Worm (Caenorhabditis elegans): Measurements from ENCODE around the gene pafo-1.
A peak's percentile ranks its signal among the peaks of the same experiment; 100 is the strongest.

Gene pafo-1

DNA sequence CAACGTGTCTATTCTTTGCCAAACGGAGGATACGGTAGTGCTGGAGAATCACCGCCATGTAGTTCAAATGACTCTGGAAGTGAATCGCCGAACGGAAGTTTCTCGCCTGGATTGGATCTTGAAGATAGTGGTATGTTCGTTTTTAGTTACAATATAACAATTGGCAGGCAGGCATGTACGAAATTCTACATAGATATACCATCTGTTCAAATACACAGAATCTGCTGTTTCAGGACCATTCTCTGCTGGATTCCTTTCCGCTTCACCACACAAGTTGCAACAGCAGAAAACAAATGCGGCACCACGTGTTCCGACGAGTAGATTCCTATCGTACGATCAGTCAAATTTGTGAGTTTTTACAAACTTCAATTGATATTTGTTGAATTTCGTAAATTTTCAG, 18.0 kb downstream of the pafo-1 start:
- TF ChIP-seq nhr-179 (tag; optimal IDR thresholded peaks at IDR 0.05): no peak
- TF ChIP-seq rpc-1 (optimal IDR thresholded peaks at IDR 0.05): no peak
- TF ChIP-seq rpc-1 (tag; optimal IDR thresholded peaks at IDR 0.05): no peak
- TF ChIP-seq gei-17 (GFP tag; optimal IDR thresholded peaks at IDR 0.05): no peak
- TF ChIP-seq B0035.1 (tag; optimal IDR thresholded peaks at IDR 0.05): no peak
- no peak for TF ChIP-seq tbp1 (GFP tag; optimal IDR thresholded peaks at IDR 0.05)
- TF ChIP-seq ztf-28 (GFP tag; IDR thresholded peaks at IDR 0.05): no peak
- no peak for TF ChIP-seq ztf-6 (GFP tag; IDR thresholded peaks at IDR 0.05)

DNA sequence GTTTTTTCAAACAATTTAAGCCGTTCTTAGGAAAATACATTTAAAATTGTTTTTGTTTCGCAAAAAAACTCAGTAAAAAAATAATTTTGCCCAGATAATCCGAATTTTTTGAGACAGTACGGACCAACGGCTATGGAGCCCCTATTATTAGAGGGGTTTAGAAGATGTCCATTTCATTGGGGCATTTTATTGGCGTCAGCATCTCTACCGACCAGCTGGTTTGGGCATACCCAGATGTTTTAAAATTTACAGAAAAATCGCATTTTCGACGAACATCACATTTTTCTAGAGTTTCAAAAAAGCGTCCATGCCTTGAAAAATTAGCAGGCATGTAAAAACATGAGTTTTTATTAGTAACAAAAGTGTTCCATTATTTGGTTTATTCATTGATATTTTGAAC, 19.8 kb downstream of the pafo-1 start:
- TF ChIP-seq K11D2.4 (GFP tag; IDR thresholded peaks at IDR 0.05) (peak; percentile 43; the same call in 1 of the 2 replicates), let-607 (tag; optimal IDR thresholded peaks at IDR 0.05) (peak in 1 of 2 experiments; percentile 20), F22D6.2 (tag; optimal IDR thresholded peaks at IDR 0.05) (no peak), B0019.2 (GFP tag; conservative IDR thresholded peaks at IDR 0.05) (no peak), K12H6.12 (tag; optimal IDR thresholded peaks at IDR 0.05) (no peak), nhr-27 (tag; optimal IDR thresholded peaks at IDR 0.05) (no peak), nhr-120 (GFP tag; IDR thresholded peaks at IDR 0.05) (no peak), akir-1 (GFP tag; optimal IDR thresholded peaks at IDR 0.05) (no peak), bed-1 (GFP tag; IDR thresholded peaks at IDR 0.05) (0 out of 2 replicates have a peak, but pooled peaks have one; percentile 46), cebp-2 (GFP tag; IDR thresholded peaks at IDR 0.05) (no peak), lag-1 (GFP tag; IDR thresholded peaks at IDR 0.05) (no peak), T26A5.8 (tag; optimal IDR thresholded peaks at IDR 0.05) (no peak), tlf-1 (GFP tag; optimal IDR thresholded peaks at IDR 0.05) (no peak), mel-28 (tag; optimal IDR thresholded peaks at IDR 0.05; ENCODE audit: borderline replicate concordance) (no peak), hsf-1 (GFP tag; IDR thresholded peaks at IDR 0.05) (no peak), Y67H2A.10 (GFP tag; conservative IDR thresholded peaks at IDR 0.05) (no peak), aptf-3 (GFP tag; IDR thresholded peaks at IDR 0.05) (no peak), hrde-1 (tag; optimal IDR thresholded peaks at IDR 0.05; ENCODE audit: borderline replicate concordance) (no peak), hlh-12 (tag; optimal IDR thresholded peaks at IDR 0.05) (no peak), dpl-1 (GFP tag; optimal IDR thresholded peaks at IDR 0.05) (no peak), ztf-22 (GFP tag; optimal IDR thresholded peaks at IDR 0.05) (no peak), Y79H2A.3 (GFP tag; conservative IDR thresholded peaks at IDR 0.05) (no peak), nfya-1 (tag; optimal IDR thresholded peaks at IDR 0.05; ENCODE audit: borderline replicate concordance, insufficient read depth) (no peak), F52B5.7 (tag; optimal IDR thresholded peaks at IDR 0.05) (peak; percentile 76), mxl-1 (tag; optimal IDR thresholded peaks at IDR 0.05) (no peak), C06A6.2 (GFP tag; conservative IDR thresholded peaks at IDR 0.05) (no peak), lir-1 (GFP tag; conservative IDR thresholded peaks at IDR 0.05) (no peak), ama-1 (optimal IDR thresholded peaks at IDR 0.05) (no peak), ama-1 (GFP tag; optimal IDR thresholded peaks at IDR 0.05) (no peak), snpc-3.4 (tag; optimal IDR thresholded peaks at IDR 0.05) (no peak), sptf-2 (GFP tag; optimal IDR thresholded peaks at IDR 0.05) (no peak), ztf-3 (GFP tag; optimal IDR thresholded peaks at IDR 0.05) (no peak), B0035.1 (tag; optimal IDR thresholded peaks at IDR 0.05) (no peak), efl-1 (GFP tag; optimal IDR thresholded peaks at IDR 0.05) (no peak), xnd-1 (tag; optimal IDR thresholded peaks at IDR 0.05) (no peak), chd-7 (tag; optimal IDR thresholded peaks at IDR 0.05) (peak; percentile 44), F23B12.7 (tag; optimal IDR thresholded peaks at IDR 0.05; ENCODE audit: insufficient read depth) (no peak), F10E7.11 (tag; optimal IDR thresholded peaks at IDR 0.05) (no peak), ceh-100 (GFP tag; IDR thresholded peaks at IDR 0.05) (peak; percentile 19; the same call in 1 of the 2 replicates), nhr-80 (tag; optimal IDR thresholded peaks at IDR 0.05) (no peak), Y56A3A.18 (GFP tag; IDR thresholded peaks at IDR 0.05) (no peak), C17E4.6 (GFP tag; IDR thresholded peaks at IDR 0.05) (no peak)
